Worm (Caenorhabditis elegans): ENCODE data around the gene pxmp-4.

- no peak for TF ChIP-seq tbx-2 (tag; optimal IDR thresholded peaks at IDR 0.05)
- no peak for TF ChIP-seq hlh-30 (tag; optimal IDR thresholded peaks at IDR 0.05; ENCODE audit: insufficient read depth)
Observed at ce11 chrIV:291356-291755, 45.6 kb downstream of the pxmp-4 start, which contains the start of gene T21D12.7.
